Worm (Caenorhabditis elegans) whole organism, L1 larva: ENCODE data around the gene R166.3.

Experiments
- C34B4.2 ChIP-seq: sonication (generic microtip); optimal IDR thresholded peaks from 2 replicates; lab custom pipeline; 2017; ENCODE audit warnings: mild to moderate bottlenecking, missing genetic modification characterization, missing compliant biosample characterization
- F16B12.6 ChIP-seq: fragments of 150-350 bp; optimal IDR thresholded peaks from 2 replicates; lab custom pipeline; 2014; ENCODE audit warnings: missing biosample characterization, missing genetic modification characterization
- Y116A8C.19 ChIP-seq: sonication (generic microtip); optimal IDR thresholded peaks from 2 replicates; lab custom pipeline; 2016; ENCODE audit warnings: missing compliant biosample characterization, missing genetic modification characterization, borderline replicate concordance
- ama-1 ChIP-seq: fragments of 150-350 bp; optimal IDR thresholded peaks from 2 replicates; lab custom pipeline; 2014
- ceh-63 ChIP-seq: fragments of 200-800 bp; sonication (Bioruptor generic); optimal IDR thresholded peaks from 2 replicates; lab custom pipeline; 2018; ENCODE audit warnings: mild to moderate bottlenecking, missing genetic modification characterization, missing compliant biosample characterization
- ceh-8 ChIP-seq: fragments of 200-800 bp; sonication (Bioruptor generic); optimal IDR thresholded peaks from 2 replicates; lab custom pipeline; 2018; ENCODE audit warnings: mild to moderate bottlenecking, missing genetic modification characterization, moderate library complexity, missing compliant biosample characterization
- ceh-82 ChIP-seq, 3 experiments: fragments of 150-350 bp in 1 of 3; sonication (generic microtip) in 2 of 3; optimal IDR thresholded peaks; 2 replicates each; lab custom pipeline; 2014 to 2017; ENCODE audit warnings: missing biosample characterization in 3 of 3, missing genetic modification characterization in 3 of 3
- ceh-88 ChIP-seq: fragments of 200-800 bp; sonication (Bioruptor generic); IDR thresholded peaks from 2 replicates; pipeline ENCODE4 v1.3.6; 2022; ENCODE audit warnings: missing genetic modification characterization, missing compliant biosample characterization
- ceh-90 ChIP-seq: sonication (generic microtip); optimal IDR thresholded peaks from 2 replicates; lab custom pipeline; 2016; ENCODE audit warnings: missing genetic modification characterization, missing compliant biosample characterization
- dpl-1 ChIP-seq, 3 experiments: fragments of 150-350 bp in 2 of 3; sonication (generic microtip) in 1 of 3; optimal IDR thresholded peaks; 2 replicates each; lab custom pipeline; 2014 to 2017; ENCODE audit warnings: missing biosample characterization in 3 of 3, missing genetic modification characterization in 3 of 3, missing genetic modification reagents in 3 of 3
- efl-3 ChIP-seq: fragments of 200-800 bp; sonication (Bioruptor generic); optimal IDR thresholded peaks from 2 replicates; lab custom pipeline; 2018; ENCODE audit warnings: mild to moderate bottlenecking, missing genetic modification characterization, missing compliant biosample characterization
- egl-27 ChIP-seq, 2 experiments: fragments of 150-350 bp in 1 of 2; sonication (generic microtip); optimal IDR thresholded peaks; 3 replicates each; lab custom pipeline; 2017 to 2018; ENCODE audit warnings: missing biosample characterization in 2 of 2, missing genetic modification characterization in 2 of 2, missing genetic modification reagents in 2 of 2
- elt-3 ChIP-seq, 6 experiments: fragments of 150-350 bp in 1 of 6; sonication (generic microtip); optimal IDR thresholded peaks; 2 replicates each; lab custom pipeline; 2017 to 2018; ENCODE audit warnings: missing biosample characterization in 6 of 6, missing genetic modification characterization in 6 of 6, inconsistent platforms in 1 of 6
- fkh-10 ChIP-seq: sonication (generic microtip); optimal IDR thresholded peaks from 2 replicates; lab custom pipeline; 2017; ENCODE audit warnings: missing biosample characterization, missing genetic modification reagents, missing genetic modification characterization
- fkh-4 ChIP-seq: sonication (generic microtip); optimal IDR thresholded peaks from 2 replicates; lab custom pipeline; 2016; ENCODE audit warnings: missing compliant biosample characterization, missing genetic modification characterization, borderline replicate concordance
- fos-1 ChIP-seq: fragments of 150-350 bp; optimal IDR thresholded peaks from 2 replicates; lab custom pipeline; 2014; ENCODE audit warnings: missing biosample characterization, missing genetic modification characterization
- grh-1 ChIP-seq: fragments of 200-800 bp; sonication (Bioruptor generic); IDR thresholded peaks from 2 replicates; pipeline ENCODE4 v1.3.6; 2022; ENCODE audit warnings: missing genetic modification reagents, missing genetic modification characterization, missing compliant biosample characterization
- hlh-17 ChIP-seq: fragments of 200-800 bp; sonication (Bioruptor generic); optimal IDR thresholded peaks from 2 replicates; lab custom pipeline; 2018; ENCODE audit warnings: missing genetic modification characterization, mild to moderate bottlenecking, missing compliant biosample characterization, moderate library complexity, borderline replicate concordance
- hpl-2 ChIP-seq: fragments of 150-350 bp; optimal IDR thresholded peaks from 2 replicates; lab custom pipeline; 2014; ENCODE audit warnings: missing biosample characterization, missing genetic modification reagents, missing genetic modification characterization
- jun-1 ChIP-seq: fragments of 150-350 bp; optimal IDR thresholded peaks from 2 replicates; lab custom pipeline; 2014; ENCODE audit warnings: missing biosample characterization, missing genetic modification reagents, missing genetic modification characterization
- lin-13 ChIP-seq: fragments of 150-350 bp; optimal IDR thresholded peaks from 2 replicates; lab custom pipeline; 2014; ENCODE audit warnings: missing biosample characterization, missing genetic modification reagents, missing genetic modification characterization
- lin-15B ChIP-seq: fragments of 150-350 bp; sonication (generic microtip); optimal IDR thresholded peaks from 3 replicates; lab custom pipeline; 2014; ENCODE audit warnings: missing biosample characterization, missing genetic modification characterization
- lin-35 ChIP-seq, 2 experiments: fragments of 150-350 bp; optimal IDR thresholded peaks; 2 replicates each; lab custom pipeline; 2014; ENCODE audit warnings: missing biosample characterization in 2 of 2, missing genetic modification characterization in 2 of 2, missing genetic modification reagents in 2 of 2
- lin-39 ChIP-seq: fragments of 150-350 bp; optimal IDR thresholded peaks from 2 replicates; lab custom pipeline; 2014; ENCODE audit warnings: missing biosample characterization, missing genetic modification reagents, missing genetic modification characterization
- lir-3 ChIP-seq: sonication (generic microtip); optimal IDR thresholded peaks from 2 replicates; lab custom pipeline; 2016; ENCODE audit warnings: mild to moderate bottlenecking, missing genetic modification characterization, moderate library complexity, missing compliant biosample characterization; ENCODE audit not compliant: poor library complexity
- lsy-2 ChIP-seq, 2 experiments: fragments of 150-350 bp; optimal IDR thresholded peaks; 2 replicates each; lab custom pipeline; 2014; ENCODE audit warnings: missing biosample characterization in 2 of 2, missing genetic modification characterization in 2 of 2
- mab-9 ChIP-seq: fragments of 200-800 bp; sonication (Bioruptor generic); IDR thresholded peaks from 2 replicates; pipeline ENCODE4 v1.3.6; 2022; ENCODE audit warnings: missing genetic modification reagents, missing genetic modification characterization, missing compliant biosample characterization
- mdl-1 ChIP-seq, 2 experiments: fragments of 150-350 bp; optimal IDR thresholded peaks; 2 replicates each; lab custom pipeline; 2014 to 2017; ENCODE audit warnings: missing biosample characterization in 2 of 2, missing genetic modification characterization in 2 of 2, inconsistent platforms in 1 of 2
- nhr-11 ChIP-seq: fragments of 150-350 bp; optimal IDR thresholded peaks from 2 replicates; lab custom pipeline; 2014; ENCODE audit warnings: missing biosample characterization, missing genetic modification characterization
- nhr-20 ChIP-seq: sonication (generic microtip); optimal IDR thresholded peaks from 2 replicates; lab custom pipeline; 2016; ENCODE audit warnings: mild to moderate bottlenecking, missing genetic modification characterization, missing compliant biosample characterization
- nhr-28 ChIP-seq: fragments of 150-350 bp; optimal IDR thresholded peaks from 2 replicates; lab custom pipeline; 2014; ENCODE audit warnings: missing biosample characterization, missing genetic modification characterization
- nhr-47 ChIP-seq: sonication (generic microtip); optimal IDR thresholded peaks from 2 replicates; lab custom pipeline; 2016; ENCODE audit warnings: mild to moderate bottlenecking, missing genetic modification characterization, moderate library complexity, missing compliant biosample characterization
- nhr-76 ChIP-seq: sonication (generic microtip); optimal IDR thresholded peaks from 2 replicates; lab custom pipeline; 2017; ENCODE audit warnings: missing biosample characterization, missing genetic modification characterization
- nhr-77 ChIP-seq: fragments of 150-350 bp; optimal IDR thresholded peaks from 2 replicates; lab custom pipeline; 2014; ENCODE audit warnings: missing biosample characterization, missing genetic modification characterization
- nhr-84 ChIP-seq: sonication (generic microtip); optimal IDR thresholded peaks from 2 replicates; lab custom pipeline; 2017; ENCODE audit warnings: missing biosample characterization, missing genetic modification characterization
- nhr-90 ChIP-seq: sonication (generic microtip); optimal IDR thresholded peaks from 2 replicates; lab custom pipeline; 2016; ENCODE audit warnings: mild to moderate bottlenecking, missing genetic modification characterization, missing compliant biosample characterization; ENCODE audit not compliant: poor library complexity
- pag-3 ChIP-seq: sonication (generic microtip); optimal IDR thresholded peaks from 2 replicates; lab custom pipeline; 2017; ENCODE audit warnings: missing genetic modification characterization, mild to moderate bottlenecking, missing compliant biosample characterization, antibody characterized with exemption, borderline replicate concordance; ENCODE audit not compliant: insufficient read depth
- skn-1 ChIP-seq: fragments of 150-350 bp; optimal IDR thresholded peaks from 2 replicates; lab custom pipeline; 2014; ENCODE audit warnings: missing biosample characterization, missing genetic modification characterization
- snpc-4 ChIP-seq: fragments of 150-350 bp; optimal IDR thresholded peaks from 2 replicates; lab custom pipeline; 2014; ENCODE audit warnings: missing biosample characterization, missing genetic modification characterization
- sup-37 ChIP-seq: fragments of 200-800 bp; sonication (Bioruptor generic); optimal IDR thresholded peaks from 2 replicates; lab custom pipeline; 2018; ENCODE audit warnings: mild to moderate bottlenecking, missing genetic modification characterization, missing compliant biosample characterization
- swsn-7 ChIP-seq: sonication (generic microtip); optimal IDR thresholded peaks from 2 replicates; lab custom pipeline; 2016; ENCODE audit warnings: missing genetic modification characterization, missing compliant biosample characterization
- tlp-1 ChIP-seq: fragments of 150-350 bp; optimal IDR thresholded peaks from 2 replicates; lab custom pipeline; 2014; ENCODE audit warnings: missing biosample characterization, missing genetic modification characterization
- unc-130 ChIP-seq: fragments of 150-350 bp; optimal IDR thresholded peaks from 2 replicates; lab custom pipeline; 2017; ENCODE audit warnings: missing biosample characterization, missing genetic modification characterization, inconsistent platforms
- unc-30 ChIP-seq: sonication (generic microtip); optimal IDR thresholded peaks from 2 replicates; lab custom pipeline; 2017; ENCODE audit warnings: missing biosample characterization, missing genetic modification characterization
- unc-62 ChIP-seq: fragments of 150-350 bp; optimal IDR thresholded peaks from 2 replicates; lab custom pipeline; 2014; ENCODE audit warnings: missing biosample characterization, missing genetic modification reagents, missing genetic modification characterization
- unc-86 ChIP-seq: sonication (generic microtip); optimal IDR thresholded peaks from 2 replicates; lab custom pipeline; 2016; ENCODE audit warnings: missing genetic modification characterization, missing compliant biosample characterization
- unc-98 ChIP-seq: fragments of 200-800 bp; sonication (Bioruptor generic); IDR thresholded peaks from 2 replicates; pipeline ENCODE4 v1.3.6; 2022; ENCODE audit warnings: missing genetic modification characterization, missing compliant biosample characterization
- xbp-1 ChIP-seq: sonication (generic microtip); optimal IDR thresholded peaks from 2 replicates; lab custom pipeline; 2016; ENCODE audit warnings: missing genetic modification characterization, missing compliant biosample characterization
- zag-1 ChIP-seq: fragments of 150-350 bp; optimal IDR thresholded peaks from 2 replicates; lab custom pipeline; 2014; ENCODE audit warnings: missing biosample characterization, missing genetic modification characterization

The R166.3 gene

DNA sequence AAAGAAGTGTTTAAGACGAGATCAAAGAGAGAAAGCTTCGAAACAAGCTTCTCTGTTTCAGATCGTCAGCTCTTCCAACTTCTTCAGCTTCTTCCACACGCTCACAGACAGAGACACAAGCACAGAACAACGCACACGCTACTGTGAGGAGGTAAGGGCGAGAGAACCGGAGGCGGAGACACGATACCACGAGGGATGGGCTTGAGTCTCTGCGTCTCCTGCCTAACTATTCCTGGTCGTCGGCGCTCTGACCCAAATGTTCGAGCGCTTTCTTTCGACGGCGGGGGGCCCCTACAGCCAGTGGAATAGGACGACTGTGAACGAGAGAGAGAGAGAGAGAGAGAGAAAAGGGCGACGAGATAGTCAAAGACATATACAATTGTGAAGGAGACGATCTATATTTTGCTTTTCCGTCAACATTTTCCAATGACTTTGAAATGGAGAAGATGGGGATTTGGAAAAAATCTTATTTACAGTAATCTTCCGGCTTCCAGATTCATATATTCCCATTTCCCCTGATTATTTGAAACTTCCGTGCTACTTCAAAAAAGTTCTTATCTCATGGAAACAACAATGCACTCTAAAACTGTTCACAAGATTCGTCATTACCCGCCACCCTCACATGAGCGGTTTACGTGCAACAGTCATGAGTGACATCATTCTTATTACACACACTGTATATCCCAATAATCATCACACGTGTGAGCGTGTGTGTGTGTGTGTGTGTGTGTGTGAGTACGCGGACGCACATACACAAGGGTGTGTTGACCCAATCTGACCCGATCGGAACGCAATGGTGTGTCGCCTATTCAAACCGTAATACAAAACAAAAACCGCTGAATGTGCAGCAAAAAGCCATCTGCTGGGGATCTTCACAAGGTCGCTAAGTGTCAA is 9.9 kb upstream of the R166.3 start (continued):
- TF ChIP-seq lir-3 (peak; percentile 34), jun-1 (tag; lab: Kevin White, UChicago) (peak; percentile 89), fkh-10 (GFP tag; lab: Kevin White, UChicago) (peak; percentile 89), fkh-4 (no peak), nhr-28 (no peak), swsn-7 (tag; lab: Kevin White, UChicago) (peak; percentile 90), unc-62 (GFP tag; lab: Kevin White, UChicago) (no peak), lin-15B (tag; lab: Kevin White, UChicago) (peak; percentile 44), ceh-90 (tag; lab: Kevin White, UChicago) (no peak), unc-30 (no peak), pag-3 (tag; lab: Kevin White, UChicago) (no peak), nhr-11 (tag; lab: Kevin White, UChicago) (peak; percentile 80), ama-1 (lab: Kevin White, UChicago) (peak; percentile 97), lin-13 (GFP tag; lab: Kevin White, UChicago) (peak; percentile 94), nhr-77 (tag; lab: Kevin White, UChicago) (peak; percentile 70), sup-37 (peak; percentile 5), nhr-20 (peak; percentile 82), snpc-4 (tag; lab: Kevin White, UChicago) (peak; percentile 59), unc-98 (GFP tag; lab: Robert Waterston, UW) (no peak), efl-3 (GFP tag; lab: Kevin White, UChicago) (no peak), C34B4.2 (tag; lab: Kevin White, UChicago) (no peak), zag-1 (no peak), ceh-82 (tag; optimal IDR thresholded peaks at IDR 0.05; lab: Kevin White, UChicago) (peak; percentile 85 to 95 (median 94)), ceh-63 (GFP tag; lab: Kevin White, UChicago) (no peak), lin-35 (GFP tag; optimal IDR thresholded peaks at IDR 0.05; lab: Kevin White, UChicago) (peak; percentile 72 to 77), hlh-17 (GFP tag; lab: Kevin White, UChicago) (no peak), F16B12.6 (tag; lab: Kevin White, UChicago) (peak; percentile 29), tlp-1 (tag; lab: Kevin White, UChicago) (no peak), nhr-90 (tag; lab: Kevin White, UChicago) (peak; percentile 65), grh-1 (GFP tag; lab: Robert Waterston, UW) (peak; percentile 39), nhr-84 (tag; lab: Kevin White, UChicago) (no peak), nhr-76 (tag; lab: Kevin White, UChicago) (no peak), unc-86 (tag; lab: Kevin White, UChicago) (peak; percentile 90), lin-39 (tag; lab: Kevin White, UChicago) (no peak), mab-9 (GFP tag; lab: Robert Waterston, UW) (peak; percentile 66), fos-1 (tag; lab: Kevin White, UChicago) (peak; percentile 50), ceh-8 (GFP tag; lab: Kevin White, UChicago) (peak; percentile 15), lsy-2 (tag; optimal IDR thresholded peaks at IDR 0.05; lab: Kevin White, UChicago) (peak; percentile 81 to 90), unc-130 (tag; lab: Kevin White, UChicago) (peak; percentile 22), hpl-2 (GFP tag; lab: Kevin White, UChicago) (no peak), elt-3 (tag; optimal IDR thresholded peaks at IDR 0.05; lab: Kevin White, UChicago) (peak in 4 of 6 experiments; percentile 17 to 64 (median 50)), xbp-1 (tag; lab: Kevin White, UChicago) (peak; percentile 78), skn-1 (peak; percentile 91), dpl-1 (GFP tag; optimal IDR thresholded peaks at IDR 0.05; lab: Kevin White, UChicago) (peak; percentile 44 to 59 (median 45)), Y116A8C.19 (tag; lab: Kevin White, UChicago) (no peak), nhr-47 (tag; lab: Kevin White, UChicago) (peak; percentile 89), ceh-88 (peak; percentile 64), mdl-1 (tag; optimal IDR thresholded peaks at IDR 0.05; lab: Kevin White, UChicago) (peak; percentile 85 to 95), egl-27 (tag; optimal IDR thresholded peaks at IDR 0.05; lab: Kevin White, UChicago) (peak in 1 of 2 experiments; percentile 56)
